Worm (Caenorhabditis elegans) whole organism, L1 larva: ENCODE results near the gene frpr-21.

ENCODE experiments used
- C04F5.9 ChIP-seq: sonication (generic microtip); optimal IDR thresholded peaks from 2 replicates; lab custom pipeline; 2016; ENCODE audit warnings: missing genetic modification characterization, missing compliant biosample characterization
- C34B4.2 ChIP-seq: sonication (generic microtip); optimal IDR thresholded peaks from 2 replicates; lab custom pipeline; 2017; ENCODE audit warnings: mild to moderate bottlenecking, missing genetic modification characterization, missing compliant biosample characterization
- F16B12.6 ChIP-seq: fragments of 150-350 bp; optimal IDR thresholded peaks from 2 replicates; lab custom pipeline; 2014; ENCODE audit warnings: missing biosample characterization, missing genetic modification characterization
- Y116A8C.19 ChIP-seq: sonication (generic microtip); optimal IDR thresholded peaks from 2 replicates; lab custom pipeline; 2016; ENCODE audit warnings: missing compliant biosample characterization, missing genetic modification characterization, borderline replicate concordance
- aha-1 ChIP-seq: fragments of 150-350 bp; optimal IDR thresholded peaks from 2 replicates; lab custom pipeline; 2014; ENCODE audit warnings: missing biosample characterization, missing genetic modification characterization
- aly-2 ChIP-seq: fragments of 150-350 bp; optimal IDR thresholded peaks from 2 replicates; lab custom pipeline; 2014; ENCODE audit warnings: missing biosample characterization, missing genetic modification characterization
- ama-1 ChIP-seq: fragments of 150-350 bp; optimal IDR thresholded peaks from 2 replicates; lab custom pipeline; 2014
- blmp-1 ChIP-seq: fragments of 150-350 bp; optimal IDR thresholded peaks from 2 replicates; lab custom pipeline; 2014; ENCODE audit warnings: missing biosample characterization, missing genetic modification characterization
- ceh-88 ChIP-seq: fragments of 200-800 bp; sonication (Bioruptor generic); IDR thresholded peaks from 2 replicates; pipeline ENCODE4 v1.3.6; 2022; ENCODE audit warnings: missing genetic modification characterization, missing compliant biosample characterization
- ceh-90 ChIP-seq: sonication (generic microtip); optimal IDR thresholded peaks from 2 replicates; lab custom pipeline; 2016; ENCODE audit warnings: missing genetic modification characterization, missing compliant biosample characterization
- dsc-1 ChIP-seq: sonication (generic microtip); optimal IDR thresholded peaks from 2 replicates; lab custom pipeline; 2016; ENCODE audit warnings: mild to moderate bottlenecking, missing genetic modification characterization, missing compliant biosample characterization
- efl-1 ChIP-seq, 4 experiments: fragments of 150-350 bp; optimal IDR thresholded peaks in 3 of 4; peaks in 1 of 4; 1 replicate in 1 of 4; 2 replicates in 3 of 4; lab custom pipeline; 2014; ENCODE audit warnings: missing biosample characterization in 2 of 4, missing genetic modification characterization in 2 of 4, missing genetic modification reagents in 2 of 4
- efl-3 ChIP-seq: fragments of 200-800 bp; sonication (Bioruptor generic); optimal IDR thresholded peaks from 2 replicates; lab custom pipeline; 2018; ENCODE audit warnings: mild to moderate bottlenecking, missing genetic modification characterization, missing compliant biosample characterization
- elt-2 ChIP-seq: sonication (generic microtip); optimal IDR thresholded peaks from 2 replicates; lab custom pipeline; 2016; ENCODE audit warnings: missing genetic modification characterization, mild to moderate bottlenecking, inconsistent platforms, missing compliant biosample characterization, missing genetic modification reagents
- ets-5 ChIP-seq: fragments of 200-800 bp; sonication (Bioruptor generic); IDR thresholded peaks from 2 replicates; pipeline ENCODE4 v1.3.6; 2022; ENCODE audit warnings: missing genetic modification characterization, missing compliant biosample characterization
- fkh-10 ChIP-seq: sonication (generic microtip); optimal IDR thresholded peaks from 2 replicates; lab custom pipeline; 2017; ENCODE audit warnings: missing biosample characterization, missing genetic modification reagents, missing genetic modification characterization
- hlh-4 ChIP-seq: sonication (generic microtip); optimal IDR thresholded peaks from 2 replicates; lab custom pipeline; 2016; ENCODE audit warnings: mild to moderate bottlenecking, missing genetic modification characterization, missing compliant biosample characterization
- jun-1 ChIP-seq: fragments of 150-350 bp; optimal IDR thresholded peaks from 2 replicates; lab custom pipeline; 2014; ENCODE audit warnings: missing biosample characterization, missing genetic modification reagents, missing genetic modification characterization
- lin-14 ChIP-seq: fragments of 200-800 bp; sonication (Bioruptor generic); optimal IDR thresholded peaks from 2 replicates; lab custom pipeline; 2018; ENCODE audit warnings: mild to moderate bottlenecking, missing genetic modification characterization, moderate library complexity, missing compliant biosample characterization
- lin-15B ChIP-seq: fragments of 150-350 bp; sonication (generic microtip); optimal IDR thresholded peaks from 3 replicates; lab custom pipeline; 2014; ENCODE audit warnings: missing biosample characterization, missing genetic modification characterization
- lin-35 ChIP-seq, 2 experiments: fragments of 150-350 bp; optimal IDR thresholded peaks; 2 replicates each; lab custom pipeline; 2014; ENCODE audit warnings: missing biosample characterization in 2 of 2, missing genetic modification characterization in 2 of 2, missing genetic modification reagents in 2 of 2
- lin-39 ChIP-seq: fragments of 150-350 bp; optimal IDR thresholded peaks from 2 replicates; lab custom pipeline; 2014; ENCODE audit warnings: missing biosample characterization, missing genetic modification reagents, missing genetic modification characterization
- lir-3 ChIP-seq: sonication (generic microtip); optimal IDR thresholded peaks from 2 replicates; lab custom pipeline; 2016; ENCODE audit warnings: mild to moderate bottlenecking, missing genetic modification characterization, moderate library complexity, missing compliant biosample characterization; ENCODE audit not compliant: poor library complexity
- lsy-2 ChIP-seq, 2 experiments: fragments of 150-350 bp; optimal IDR thresholded peaks; 2 replicates each; lab custom pipeline; 2014; ENCODE audit warnings: missing biosample characterization in 2 of 2, missing genetic modification characterization in 2 of 2
- mab-9 ChIP-seq: fragments of 200-800 bp; sonication (Bioruptor generic); IDR thresholded peaks from 2 replicates; pipeline ENCODE4 v1.3.6; 2022; ENCODE audit warnings: missing genetic modification reagents, missing genetic modification characterization, missing compliant biosample characterization
- mef-2 ChIP-seq: fragments of 150-350 bp; optimal IDR thresholded peaks from 2 replicates; lab custom pipeline; 2014; ENCODE audit warnings: missing biosample characterization, missing genetic modification characterization
- nhr-11 ChIP-seq: fragments of 150-350 bp; optimal IDR thresholded peaks from 2 replicates; lab custom pipeline; 2014; ENCODE audit warnings: missing biosample characterization, missing genetic modification characterization
- nhr-20 ChIP-seq: sonication (generic microtip); optimal IDR thresholded peaks from 2 replicates; lab custom pipeline; 2016; ENCODE audit warnings: mild to moderate bottlenecking, missing genetic modification characterization, missing compliant biosample characterization
- nhr-28 ChIP-seq: fragments of 150-350 bp; optimal IDR thresholded peaks from 2 replicates; lab custom pipeline; 2014; ENCODE audit warnings: missing biosample characterization, missing genetic modification characterization
- nhr-47 ChIP-seq: sonication (generic microtip); optimal IDR thresholded peaks from 2 replicates; lab custom pipeline; 2016; ENCODE audit warnings: mild to moderate bottlenecking, missing genetic modification characterization, moderate library complexity, missing compliant biosample characterization
- nhr-71 ChIP-seq: sonication (generic microtip); optimal IDR thresholded peaks from 2 replicates; lab custom pipeline; 2016; ENCODE audit warnings: mild to moderate bottlenecking, missing genetic modification characterization, moderate library complexity, missing compliant biosample characterization
- nhr-77 ChIP-seq: fragments of 150-350 bp; optimal IDR thresholded peaks from 2 replicates; lab custom pipeline; 2014; ENCODE audit warnings: missing biosample characterization, missing genetic modification characterization
- nhr-84 ChIP-seq: sonication (generic microtip); optimal IDR thresholded peaks from 2 replicates; lab custom pipeline; 2017; ENCODE audit warnings: missing biosample characterization, missing genetic modification characterization
- nhr-85 ChIP-seq: sonication (generic microtip); peaks from one replicate; lab custom pipeline; 2016; ENCODE audit warnings: missing genetic modification characterization, inconsistent platforms, missing compliant biosample characterization
- nhr-90 ChIP-seq: sonication (generic microtip); optimal IDR thresholded peaks from 2 replicates; lab custom pipeline; 2016; ENCODE audit warnings: mild to moderate bottlenecking, missing genetic modification characterization, missing compliant biosample characterization; ENCODE audit not compliant: poor library complexity
- pag-3 ChIP-seq: sonication (generic microtip); optimal IDR thresholded peaks from 2 replicates; lab custom pipeline; 2017; ENCODE audit warnings: missing genetic modification characterization, mild to moderate bottlenecking, missing compliant biosample characterization, antibody characterized with exemption, borderline replicate concordance; ENCODE audit not compliant: insufficient read depth
- rnt-1 ChIP-seq: sonication (generic microtip); optimal IDR thresholded peaks from 2 replicates; lab custom pipeline; 2016; ENCODE audit warnings: mild to moderate bottlenecking, missing genetic modification characterization, moderate library complexity, missing compliant biosample characterization
- skn-1 ChIP-seq: fragments of 150-350 bp; optimal IDR thresholded peaks from 2 replicates; lab custom pipeline; 2014; ENCODE audit warnings: missing biosample characterization, missing genetic modification characterization
- snpc-4 ChIP-seq: fragments of 150-350 bp; optimal IDR thresholded peaks from 2 replicates; lab custom pipeline; 2014; ENCODE audit warnings: missing biosample characterization, missing genetic modification characterization
- sox-4 ChIP-seq: sonication (generic microtip); optimal IDR thresholded peaks from 2 replicates; lab custom pipeline; 2016; ENCODE audit warnings: missing genetic modification characterization, missing compliant biosample characterization
- tbx-2 ChIP-seq: sonication (generic microtip); optimal IDR thresholded peaks from 2 replicates; lab custom pipeline; 2016; ENCODE audit warnings: missing genetic modification characterization, missing compliant biosample characterization
- tlp-1 ChIP-seq: fragments of 150-350 bp; optimal IDR thresholded peaks from 2 replicates; lab custom pipeline; 2014; ENCODE audit warnings: missing biosample characterization, missing genetic modification characterization
- unc-130 ChIP-seq: fragments of 150-350 bp; optimal IDR thresholded peaks from 2 replicates; lab custom pipeline; 2017; ENCODE audit warnings: missing biosample characterization, missing genetic modification characterization, inconsistent platforms
- unc-86 ChIP-seq: sonication (generic microtip); optimal IDR thresholded peaks from 2 replicates; lab custom pipeline; 2016; ENCODE audit warnings: missing genetic modification characterization, missing compliant biosample characterization
- xbp-1 ChIP-seq: sonication (generic microtip); optimal IDR thresholded peaks from 2 replicates; lab custom pipeline; 2016; ENCODE audit warnings: missing genetic modification characterization, missing compliant biosample characterization
- ztf-11 ChIP-seq, 2 experiments: sonication (generic microtip); optimal IDR thresholded peaks; 2 replicates each; lab custom pipeline; 2016 to 2017; ENCODE audit warnings: missing genetic modification characterization in 2 of 2, missing biosample characterization in 1 of 2, missing compliant biosample characterization in 1 of 2

frpr-21 gene

ce11 chrII:10450335-10450734 lies 28.5 kb upstream of the frpr-21 start (continued):
- TF ChIP-seq dsc-1: no peak

DNA sequence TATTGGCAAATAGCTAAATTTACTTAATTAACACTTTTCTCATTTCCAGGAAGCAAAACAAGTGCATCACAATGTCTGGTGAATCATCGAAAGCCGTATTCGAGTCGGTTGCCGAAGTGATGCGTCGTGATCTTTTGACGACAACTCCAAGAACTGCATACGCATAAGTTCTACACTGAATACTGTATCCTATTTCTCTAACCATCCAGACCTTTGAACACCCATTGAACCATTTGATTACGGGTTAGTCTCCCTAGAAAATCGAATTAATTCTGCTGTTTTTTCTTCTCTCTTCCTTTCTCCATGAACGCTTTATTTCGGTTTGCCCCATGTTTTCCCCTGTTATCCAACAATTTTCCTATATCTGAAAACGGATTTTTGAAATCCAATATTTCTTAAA lies 27.9 kb upstream of the frpr-21 start, which contains the start of gene lin-56:
Gene lin-56 (plus strand): TSS at position 301 of the 400 bp plus-strand sequence.
- no peak for TF ChIP-seq unc-86 (tag; lab: Kevin White, UChicago)
- TF ChIP-seq nhr-90 (tag; lab: Kevin White, UChicago): no peak
- no peak for TF ChIP-seq lir-3
- no peak for TF ChIP-seq ama-1
- no peak for TF ChIP-seq lin-14 (GFP tag; lab: Kevin White, UChicago)
- no peak for TF ChIP-seq ceh-90 (tag; lab: Kevin White, UChicago)
- TF ChIP-seq lin-35 (GFP tag; optimal IDR thresholded peaks at IDR 0.05; lab: Kevin White, UChicago): no peak
- TF ChIP-seq elt-2 (tag; lab: Kevin White, UChicago): no peak
- no peak for TF ChIP-seq hlh-4 (tag; lab: Kevin White, UChicago)
- TF ChIP-seq jun-1 (tag; lab: Kevin White, UChicago): no peak
- TF ChIP-seq xbp-1 (tag; lab: Kevin White, UChicago): no peak

DNA sequence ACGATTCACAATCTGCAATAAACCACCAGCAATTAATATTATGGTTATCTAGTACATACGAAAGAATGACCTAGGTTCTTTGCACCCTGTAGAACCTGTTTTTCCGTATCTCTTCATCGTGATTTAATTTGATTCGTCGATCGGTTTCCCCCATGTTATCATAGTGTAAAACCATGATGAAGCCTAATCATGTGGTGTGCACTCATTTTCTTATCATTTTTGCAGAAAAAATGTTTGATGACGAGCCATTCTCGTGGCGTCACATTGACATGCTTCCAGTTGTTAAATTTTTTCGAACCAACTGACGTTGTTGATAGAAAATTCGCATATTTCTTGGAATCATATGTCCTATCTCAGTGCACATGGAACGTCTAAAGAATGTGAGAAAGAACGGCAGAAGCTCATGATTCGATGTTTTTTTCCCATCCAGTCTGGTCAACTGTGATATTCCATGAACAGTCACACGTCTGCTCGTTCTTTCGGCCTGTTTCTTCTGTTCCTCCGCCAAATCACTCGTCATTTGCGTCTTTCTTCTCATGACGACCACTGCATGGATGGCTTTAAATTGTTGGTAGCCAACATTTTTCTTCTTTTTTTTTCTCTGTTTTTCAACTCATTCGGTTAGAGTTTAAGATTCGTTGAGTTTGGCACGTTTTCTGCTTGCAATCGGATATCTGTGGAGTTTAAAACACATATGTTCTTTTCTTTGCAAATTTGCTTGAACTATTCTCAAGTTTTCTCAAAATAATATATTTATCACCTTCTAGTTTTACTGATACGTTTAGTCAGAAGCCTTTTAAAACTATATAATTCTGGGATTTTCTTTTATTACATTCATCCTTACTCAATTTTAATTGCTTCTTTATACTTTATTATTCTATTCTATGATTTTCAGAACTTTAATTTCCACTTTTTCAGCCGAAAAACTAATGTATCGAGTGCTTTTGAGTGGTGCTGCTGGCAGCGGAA lies 25.8 kb upstream of the frpr-21 start, which contains the start of gene ZK673.2:
Gene ZK673.2 (plus strand): TSS at position 919 of the 969 bp plus-strand sequence.
- TF ChIP-seq lin-39 (tag; lab: Kevin White, UChicago) (no peak), Y116A8C.19 (tag; lab: Kevin White, UChicago) (no peak), lin-15B (tag; lab: Kevin White, UChicago) (no peak), nhr-11 (tag; lab: Kevin White, UChicago) (peak; percentile 32), snpc-4 (tag; lab: Kevin White, UChicago) (no peak), nhr-77 (tag; lab: Kevin White, UChicago) (no peak), nhr-90 (tag; lab: Kevin White, UChicago) (peak; percentile 46), tbx-2 (tag; lab: Kevin White, UChicago) (no peak), nhr-85 (tag; lab: Kevin White, UChicago) (peak; percentile 94), skn-1 (no peak), lin-14 (GFP tag; lab: Kevin White, UChicago) (peak; percentile 64), mef-2 (no peak), efl-3 (GFP tag; lab: Kevin White, UChicago) (no peak), fkh-10 (GFP tag; lab: Kevin White, UChicago) (no peak), nhr-84 (tag; lab: Kevin White, UChicago) (no peak), lir-3 (no peak), pag-3 (tag; lab: Kevin White, UChicago) (no peak), sox-4 (no peak), blmp-1 (peak; percentile 80), unc-130 (no peak), rnt-1 (tag; lab: Kevin White, UChicago) (peak; percentile 3), F16B12.6 (tag; lab: Kevin White, UChicago) (no peak), C34B4.2 (peak; percentile 3), nhr-20 (peak; percentile 67), ets-5 (GFP tag; lab: Robert Waterston, UW) (no peak), ztf-11 (tag; optimal IDR thresholded peaks at IDR 0.05; lab: Kevin White, UChicago) (no peak), lsy-2 (tag; optimal IDR thresholded peaks at IDR 0.05; lab: Kevin White, UChicago) (peak in 1 of 2 experiments; percentile 53), nhr-47 (tag; lab: Kevin White, UChicago) (no peak), aha-1 (tag; lab: Kevin White, UChicago) (no peak), jun-1 (tag; lab: Kevin White, UChicago) (no peak), nhr-71 (tag; lab: Kevin White, UChicago) (peak; percentile 75), nhr-28 (tag; lab: Kevin White, UChicago) (no peak), aly-2 (tag; lab: Kevin White, UChicago) (no peak), unc-86 (tag; lab: Kevin White, UChicago) (no peak), C04F5.9 (tag; lab: Kevin White, UChicago) (no peak), mab-9 (GFP tag; lab: Robert Waterston, UW) (no peak), tlp-1 (tag; lab: Kevin White, UChicago) (no peak), elt-2 (tag; lab: Kevin White, UChicago) (peak; percentile 74), ceh-88 (GFP tag; lab: Robert Waterston, UW) (no peak; the same call in 1 of the 2 replicates), dsc-1 (no peak), efl-1 (optimal IDR thresholded peaks at IDR 0.05; lab: Kevin White, UChicago) (no peak), efl-1 (GFP tag; optimal IDR thresholded peaks at IDR 0.05 in 1 of 2; lab: Kevin White, UChicago) (peak; percentile 7 to 93)
